Comparison of ENCODE assay signal across 4 fruit fly cellular contexts in genomic region chr3L:1208206-1208605, dm6.
TF ChIP-seq lines count a peak whose summit lies in the region.

No protein-coding gene starts in this region.

- no peak for TF ChIP-seq CTCF in whole organism, embryonic (GFP tag; optimal IDR thresholded peaks at IDR 0.05; lab: Kevin White, UChicago)

TF ChIP-seq in whole organism, embryonic, 481 proteins besides CTCF, POLR2A, EP300 and RAD21 (continues in another document):
- TF ChIP-seq Hr78 (GFP tag; optimal IDR thresholded peaks at IDR 0.05; lab: Kevin White, UChicago) (peak in 1 of 2 experiments; percentile 65), zen2 (GFP tag; IDR thresholded peaks at IDR 0.05; lab: Robert Waterston, UW; ENCODE audit: partially characterized antibody) (0 out of 3 replicates have a peak, but pooled peaks have one; percentile 30), Dad (GFP tag; optimal IDR thresholded peaks at IDR 0.05; lab: Kevin White, UChicago) (no peak), CG13424 (tag; optimal IDR thresholded peaks at IDR 0.05; lab: Kevin White, UChicago) (no peak), Max (GFP tag; optimal IDR thresholded peaks at IDR 0.05; lab: Kevin White, UChicago) (no peak), Deaf1 (tag; optimal IDR thresholded peaks at IDR 0.05; lab: Kevin White, UChicago) (peak; percentile 98), CG34422 (GFP tag; IDR thresholded peaks at IDR 0.05; lab: Robert Waterston, UW) (0 out of 3 replicates have a peak, but pooled peaks have one; percentile 45), CG8478 (optimal IDR thresholded peaks at IDR 0.05; lab: Kevin White, UChicago) (peak; percentile 13), Blimp-1 (GFP tag; optimal IDR thresholded peaks at IDR 0.05; lab: Kevin White, UChicago) (peak; percentile 43), oc (tag; optimal IDR thresholded peaks at IDR 0.05; lab: Kevin White, UChicago) (peak; percentile 43), Jarid2 (GFP tag; optimal IDR thresholded peaks at IDR 0.05; lab: Kevin White, UChicago) (peak; percentile 84), Trl (optimal IDR thresholded peaks at IDR 0.05; lab: Kevin White, UChicago) (peak; percentile 57 to 59), Trl (GFP tag; optimal IDR thresholded peaks at IDR 0.05; lab: Kevin White, UChicago) (no peak), Med (GFP tag; lab: Kevin White, UChicago) (peak; percentile 51), unc-4 (GFP tag; IDR thresholded peaks at IDR 0.05; lab: Robert Waterston, UW; ENCODE audit: partially characterized antibody) (0 out of 2 replicates have a peak, but pooled peaks have one; percentile 32), Sox100B (GFP tag; optimal IDR thresholded peaks at IDR 0.05; lab: Kevin White, UChicago) (no peak), ci (GFP tag; IDR thresholded peaks at IDR 0.05; lab: Robert Waterston, UW) (peak; percentile 52; the same call in 1 of the 3 replicates), br (optimal IDR thresholded peaks at IDR 0.05; lab: Kevin White, UChicago) (no peak), chinmo (GFP tag; IDR thresholded peaks at IDR 0.05; lab: Robert Waterston, UW; ENCODE audit: partially characterized antibody) (peak; percentile 77; the same call in 2 of the 4 replicates), bcd (GFP tag; optimal IDR thresholded peaks at IDR 0.05; lab: Kevin White, UChicago) (peak; percentile 28)

TF ChIP-seq in whole organism, prepupa, 60 proteins besides CTCF, POLR2A, EP300 and RAD21 (continues in another document):
- TF ChIP-seq CG7368 (GFP tag; optimal IDR thresholded peaks at IDR 0.05; lab: Kevin White, UChicago) = no peak
- no peak for TF ChIP-seq CG11902 (GFP tag; optimal IDR thresholded peaks at IDR 0.05; lab: Kevin White, UChicago)
- no peak for TF ChIP-seq fd59A (GFP tag; optimal IDR thresholded peaks at IDR 0.05; lab: Kevin White, UChicago)
- no peak for TF ChIP-seq Eip75B (GFP tag; optimal IDR thresholded peaks at IDR 0.05; lab: Kevin White, UChicago)
- TF ChIP-seq CG11294 (GFP tag; IDR thresholded peaks at IDR 0.05; lab: Robert Waterston, UW) = no peak
- TF ChIP-seq CG32006 (GFP tag; optimal IDR thresholded peaks at IDR 0.05; lab: Kevin White, UChicago) = no peak
- no peak for TF ChIP-seq CG34406 (GFP tag; optimal IDR thresholded peaks at IDR 0.05; lab: Kevin White, UChicago)
- TF ChIP-seq dsx (GFP tag; optimal IDR thresholded peaks at IDR 0.05; lab: Kevin White, UChicago; ENCODE audit: poor library complexity, severe bottlenecking) = no peak
- TF ChIP-seq ss (GFP tag; optimal IDR thresholded peaks at IDR 0.05; lab: Kevin White, UChicago) = peak in 1 of 2 experiments; percentile 26
- no peak for TF ChIP-seq CG3032 (tag; optimal IDR thresholded peaks at IDR 0.05; lab: Kevin White, UChicago)
- no peak for TF ChIP-seq Sox14 (GFP tag; optimal IDR thresholded peaks at IDR 0.05; lab: Kevin White, UChicago)
- no peak for TF ChIP-seq CG31627 (GFP tag; optimal IDR thresholded peaks at IDR 0.05; lab: Kevin White, UChicago)
- no peak for TF ChIP-seq Hr38 (GFP tag; optimal IDR thresholded peaks at IDR 0.05; lab: Kevin White, UChicago)
- peak; percentile 28; the same call in 1 of the 3 replicates for TF ChIP-seq CG8119 (GFP tag; IDR thresholded peaks at IDR 0.05; lab: Robert Waterston, UW)
- TF ChIP-seq svp (GFP tag; lab: Kevin White, UChicago) = peak; percentile 57
- no peak for TF ChIP-seq CG11762 (GFP tag; optimal IDR thresholded peaks at IDR 0.05; lab: Kevin White, UChicago; ENCODE audit: insufficient read depth)
- peak; percentile 23 for TF ChIP-seq Lpt (GFP tag; optimal IDR thresholded peaks at IDR 0.05; lab: Kevin White, UChicago)
- TF ChIP-seq CG6163 (GFP tag; IDR thresholded peaks at IDR 0.05; lab: Robert Waterston, UW) = no peak
- peak; percentile 63 for TF ChIP-seq Eip78C (GFP tag; lab: Kevin White, UChicago)
- no peak for TF ChIP-seq topi (GFP tag; optimal IDR thresholded peaks at IDR 0.05; lab: Kevin White, UChicago)
- 0 out of 3 replicates have a peak, but pooled peaks have one; percentile 43 for TF ChIP-seq eg (GFP tag; IDR thresholded peaks at IDR 0.05; lab: Robert Waterston, UW)
- no peak for TF ChIP-seq vri (GFP tag; optimal IDR thresholded peaks at IDR 0.05; lab: Kevin White, UChicago)
- no peak for TF ChIP-seq CG16779 (tag; optimal IDR thresholded peaks at IDR 0.05; lab: Kevin White, UChicago)
- no peak for TF ChIP-seq Ets21C (GFP tag; optimal IDR thresholded peaks at IDR 0.05; lab: Kevin White, UChicago)

TF ChIP-seq in whole organism, pupa, 21 proteins besides CTCF, POLR2A, EP300 and RAD21:
- TF ChIP-seq CG9948 (tag; optimal IDR thresholded peaks at IDR 0.05; lab: Kevin White, UChicago) (no peak), CG4496 (GFP tag; IDR thresholded peaks at IDR 0.05; lab: Robert Waterston, UW) (no peak), CG12605 (GFP tag; IDR thresholded peaks at IDR 0.05; lab: Robert Waterston, UW) (peak; percentile 20; the same call in 1 of the 2 replicates), Ets98B (GFP tag; IDR thresholded peaks at IDR 0.05; lab: Robert Waterston, UW) (peak; percentile 49; the same call in 1 of the 2 replicates), EcR (GFP tag; optimal IDR thresholded peaks at IDR 0.05; lab: Kevin White, UChicago) (peak; percentile 51)

TF ChIP-seq in whole organism, wandering third instar larva, 38 proteins besides CTCF, POLR2A, EP300 and RAD21:
- no peak for TF ChIP-seq Sp1 (GFP tag; optimal IDR thresholded peaks at IDR 0.05; lab: Kevin White, UChicago)
- TF ChIP-seq h (GFP tag; optimal IDR thresholded peaks at IDR 0.05; lab: Kevin White, UChicago) = no peak
- TF ChIP-seq dl (GFP tag; optimal IDR thresholded peaks at IDR 0.05; lab: Kevin White, UChicago; ENCODE audit: insufficient read depth in 1 of 2, partially characterized antibody in 2 of 2) = peak in 1 of 2 experiments; percentile 1
- peak; percentile 36 for TF ChIP-seq Dif (GFP tag; optimal IDR thresholded peaks at IDR 0.05; lab: Kevin White, UChicago; ENCODE audit: partially characterized antibody)
TF ChIP-seq in whole organism, wandering third instar larva: peak in this region for 2.

Comparison
In these comparisons a context has a peak if more than half of its experiments do, and no peak if none do; other contexts are left out.
1. Of the 7 proteins assayed by ChIP-seq in both whole organism, embryonic and whole organism, prepupa: peak only in whole organism, embryonic: Blimp-1; only in whole organism, prepupa: Lpt; in both: none; in neither: 5.